Fruit fly (Drosophila melanogaster): Measurements from ENCODE around the gene sun.

The sun gene

dm6 chrX:15837530-15837929 is 11.5 kb downstream of the sun start, which contains the start of gene CG8565:
Gene CG8565, plus strand, starts transcription at chrX:15837830.
- TF ChIP-seq fru (GFP tag; optimal IDR thresholded peaks at IDR 0.05) (no peak), foxo (GFP tag; optimal IDR thresholded peaks at IDR 0.05) (no peak), CG9705 (GFP tag; optimal IDR thresholded peaks at IDR 0.05) (no peak), Vsx2 (GFP tag; optimal IDR thresholded peaks at IDR 0.05; ENCODE audit: partially characterized antibody) (no peak), tai (GFP tag; optimal IDR thresholded peaks at IDR 0.05) (no peak), N (GFP tag; optimal IDR thresholded peaks at IDR 0.05) (no peak), lola (GFP tag; optimal IDR thresholded peaks at IDR 0.05) (no peak), Hr78 (GFP tag; optimal IDR thresholded peaks at IDR 0.05) (no peak), usp (GFP tag; optimal IDR thresholded peaks at IDR 0.05) (no peak), psq (GFP tag; optimal IDR thresholded peaks at IDR 0.05) (no peak), Mio (GFP tag; optimal IDR thresholded peaks at IDR 0.05) (no peak)

- peak; percentile 55 for TF ChIP-seq Hnf4 (GFP tag; optimal IDR thresholded peaks at IDR 0.05)
- peak; percentile 72 for TF ChIP-seq tai (GFP tag; optimal IDR thresholded peaks at IDR 0.05)
- peak in 1 of 2 experiments; percentile 16 for TF ChIP-seq foxo (GFP tag; optimal IDR thresholded peaks at IDR 0.05)
- no peak for TF ChIP-seq Hr78 (GFP tag; optimal IDR thresholded peaks at IDR 0.05)
- peak; percentile 49 for TF ChIP-seq woc (GFP tag; optimal IDR thresholded peaks at IDR 0.05)
- TF ChIP-seq jim (GFP tag; optimal IDR thresholded peaks at IDR 0.05) = peak; percentile 20
- TF ChIP-seq Jra (GFP tag; optimal IDR thresholded peaks at IDR 0.05) = no peak
- TF ChIP-seq rgr (GFP tag; optimal IDR thresholded peaks at IDR 0.05) = peak; percentile 36
- TF ChIP-seq Hr83 (GFP tag; optimal IDR thresholded peaks at IDR 0.05; ENCODE audit: poor library complexity, severe bottlenecking) = peak; percentile 21
- TF ChIP-seq h (GFP tag; optimal IDR thresholded peaks at IDR 0.05) = peak; percentile 9
- TF ChIP-seq lola (GFP tag; optimal IDR thresholded peaks at IDR 0.05) = no peak
- peak; percentile 50 for TF ChIP-seq brk (GFP tag; optimal IDR thresholded peaks at IDR 0.05)
These were observed 13.7 kb downstream of the sun start, which contains the start of gene Chc for dm6 chrX:15835393-15835792. Gene Chc, minus strand, starts transcription at chrX:15835490.

- TF ChIP-seq rgr (GFP tag; optimal IDR thresholded peaks at IDR 0.05) = no peak
- TF ChIP-seq HLH106 (tag; optimal IDR thresholded peaks at IDR 0.05) = no peak
- TF ChIP-seq Abd-B (GFP tag; optimal IDR thresholded peaks at IDR 0.05) = no peak
- TF ChIP-seq brk (GFP tag; optimal IDR thresholded peaks at IDR 0.05) = peak; percentile 46
- no peak for TF ChIP-seq ey (GFP tag; optimal IDR thresholded peaks at IDR 0.05)
- no peak for TF ChIP-seq CG9705 (GFP tag; optimal IDR thresholded peaks at IDR 0.05)
- no peak for TF ChIP-seq sv (GFP tag; optimal IDR thresholded peaks at IDR 0.05)
- TF ChIP-seq jim (GFP tag; optimal IDR thresholded peaks at IDR 0.05) = no peak
- TF ChIP-seq lola (GFP tag; optimal IDR thresholded peaks at IDR 0.05) = no peak
- no peak for TF ChIP-seq usp (GFP tag; optimal IDR thresholded peaks at IDR 0.05)
- TF ChIP-seq pan (optimal IDR thresholded peaks at IDR 0.05) = no peak
- peak; percentile 27 for TF ChIP-seq Jra (GFP tag; optimal IDR thresholded peaks at IDR 0.05)
- no peak for TF ChIP-seq sage (GFP tag; optimal IDR thresholded peaks at IDR 0.05)
- no peak for TF ChIP-seq Mio (GFP tag; optimal IDR thresholded peaks at IDR 0.05)
- peak; percentile 8 for TF ChIP-seq h (GFP tag; optimal IDR thresholded peaks at IDR 0.05)
- no peak for TF ChIP-seq CrebA (GFP tag; optimal IDR thresholded peaks at IDR 0.05; ENCODE audit: borderline replicate concordance)
- peak; percentile 23 for TF ChIP-seq Hnf4 (GFP tag; optimal IDR thresholded peaks at IDR 0.05)
- no peak for TF ChIP-seq psq (GFP tag; optimal IDR thresholded peaks at IDR 0.05)
- TF ChIP-seq OdsH (GFP tag; optimal IDR thresholded peaks at IDR 0.05) = no peak
- peak; percentile 47 for TF ChIP-seq woc (GFP tag; optimal IDR thresholded peaks at IDR 0.05)
- TF ChIP-seq tai (GFP tag; optimal IDR thresholded peaks at IDR 0.05) = no peak
- TF ChIP-seq CG32264 (GFP tag; optimal IDR thresholded peaks at IDR 0.05) = no peak
- TF ChIP-seq dl (GFP tag; optimal IDR thresholded peaks at IDR 0.05; ENCODE audit: insufficient read depth in 1 of 2, partially characterized antibody in 2 of 2) = peak; percentile 49 to 85
- no peak for TF ChIP-seq dmrt93B (GFP tag; optimal IDR thresholded peaks at IDR 0.05)
- TF ChIP-seq fru (GFP tag; optimal IDR thresholded peaks at IDR 0.05) = no peak
- no peak for TF ChIP-seq Rel (GFP tag; optimal IDR thresholded peaks at IDR 0.05)
- peak; percentile 95 for TF ChIP-seq Rel (tag; optimal IDR thresholded peaks at IDR 0.05)
- TF ChIP-seq dsf (GFP tag; optimal IDR thresholded peaks at IDR 0.05; ENCODE audit: borderline replicate concordance) = no peak
- no peak for TF ChIP-seq Myc (optimal IDR thresholded peaks at IDR 0.05)
- TF ChIP-seq Dfd (GFP tag; optimal IDR thresholded peaks at IDR 0.05) = no peak
- no peak for TF ChIP-seq Sp1 (GFP tag; optimal IDR thresholded peaks at IDR 0.05)
- peak; percentile 5 for TF ChIP-seq Hr83 (GFP tag; optimal IDR thresholded peaks at IDR 0.05; ENCODE audit: poor library complexity, severe bottlenecking)
- TF ChIP-seq Dif (GFP tag; optimal IDR thresholded peaks at IDR 0.05; ENCODE audit: partially characterized antibody) = peak; percentile 86
- TF ChIP-seq GATAd (GFP tag; optimal IDR thresholded peaks at IDR 0.05) = no peak
- peak in 1 of 2 experiments; percentile 3 for TF ChIP-seq foxo (GFP tag; optimal IDR thresholded peaks at IDR 0.05)
- TF ChIP-seq br (GFP tag; optimal IDR thresholded peaks at IDR 0.05) = no peak
- peak; percentile 63 for TF ChIP-seq Vsx2 (GFP tag; optimal IDR thresholded peaks at IDR 0.05; ENCODE audit: partially characterized antibody)
- TF ChIP-seq Hr78 (GFP tag; optimal IDR thresholded peaks at IDR 0.05) = no peak
- peak; percentile 26 for TF ChIP-seq N (GFP tag; optimal IDR thresholded peaks at IDR 0.05)
These were observed 14.3 kb downstream of the sun start for dm6 chrX:15834594-15835236.
